Fruit fly (Drosophila melanogaster): ENCODE results near the gene Hibch.

Gene Hibch

dm6 chr3R:15347822-15348221, 9.2 kb upstream of the Hibch start, which contains the start of the genes CG42726 and CG42727 (continued):
- TF ChIP-seq CG16815 (GFP tag; optimal IDR thresholded peaks at IDR 0.05) (no peak), dmrt99B (tag; optimal IDR thresholded peaks at IDR 0.05) (no peak), CG43689 (GFP tag; IDR thresholded peaks at IDR 0.05) (no peak), CkIIα-i1 (GFP tag; IDR thresholded peaks at IDR 0.05) (no peak), kah (GFP tag; optimal IDR thresholded peaks at IDR 0.05) (no peak), hbn (GFP tag; IDR thresholded peaks at IDR 0.05; ENCODE audit: partially characterized antibody) (no peak), CG7928 (GFP tag; optimal IDR thresholded peaks at IDR 0.05) (no peak), Neu2 (GFP tag; optimal IDR thresholded peaks at IDR 0.05; ENCODE audit: borderline replicate concordance) (no peak), so (GFP tag; IDR thresholded peaks at IDR 0.05) (no peak), CG13424 (tag; optimal IDR thresholded peaks at IDR 0.05) (peak; percentile 42), CG3995 (GFP tag; optimal IDR thresholded peaks at IDR 0.05) (no peak), NK7.1 (GFP tag; optimal IDR thresholded peaks at IDR 0.05) (no peak), CG32532 (GFP tag; IDR thresholded peaks at IDR 0.05) (peak; percentile 16; the same call in 1 of the 2 replicates), luna (GFP tag; optimal IDR thresholded peaks at IDR 0.05) (no peak), CG31365 (tag; optimal IDR thresholded peaks at IDR 0.05) (no peak), run (tag; optimal IDR thresholded peaks at IDR 0.05) (no peak), CG11085 (GFP tag; IDR thresholded peaks at IDR 0.05) (no peak), Adf1 (GFP tag; IDR thresholded peaks at IDR 0.05) (no peak), CG15073 (GFP tag; optimal IDR thresholded peaks at IDR 0.05) (no peak), CG4617 (GFP tag; optimal IDR thresholded peaks at IDR 0.05; ENCODE audit: borderline replicate concordance) (peak; percentile 61), stwl (tag; optimal IDR thresholded peaks at IDR 0.05) (peak; percentile 23), pan (optimal IDR thresholded peaks at IDR 0.05) (no peak), pan (GFP tag; optimal IDR thresholded peaks at IDR 0.05 in 1 of 2, IDR thresholded peaks at IDR 0.05 in 1 of 2) (peak in 1 of 2 experiments; percentile 48), wek (GFP tag; optimal IDR thresholded peaks at IDR 0.05) (no peak), trem (tag; optimal IDR thresholded peaks at IDR 0.05) (peak; percentile 24), Hr78 (GFP tag; optimal IDR thresholded peaks at IDR 0.05) (no peak), CG3065 (GFP tag; optimal IDR thresholded peaks at IDR 0.05) (no peak), sc (optimal IDR thresholded peaks at IDR 0.05) (no peak), sc (GFP tag; optimal IDR thresholded peaks at IDR 0.05) (no peak), Dek (tag; optimal IDR thresholded peaks at IDR 0.05) (no peak), bbx (GFP tag; IDR thresholded peaks at IDR 0.05; ENCODE audit: partially characterized antibody) (no peak), CG13123 (GFP tag; optimal IDR thresholded peaks at IDR 0.05) (no peak), CG2120 (GFP tag; optimal IDR thresholded peaks at IDR 0.05) (peak; percentile 62), aop (GFP tag; IDR thresholded peaks at IDR 0.05) (no peak), D (optimal IDR thresholded peaks at IDR 0.05) (no peak), D (GFP tag; optimal IDR thresholded peaks at IDR 0.05) (no peak), chinmo (GFP tag; IDR thresholded peaks at IDR 0.05; ENCODE audit: partially characterized antibody) (no peak), CG6791 (GFP tag; IDR thresholded peaks at IDR 0.05; ENCODE audit: partially characterized antibody) (no peak), Ravus (GFP tag; IDR thresholded peaks at IDR 0.05) (no peak), org-1 (GFP tag; optimal IDR thresholded peaks at IDR 0.05) (no peak), Camta (GFP tag; optimal IDR thresholded peaks at IDR 0.05) (no peak), z (GFP tag; IDR thresholded peaks at IDR 0.05) (no peak), CG15514 (GFP tag; optimal IDR thresholded peaks at IDR 0.05) (no peak), Dfd (GFP tag; optimal IDR thresholded peaks at IDR 0.05) (no peak), zen (tag; optimal IDR thresholded peaks at IDR 0.05) (no peak), ase (GFP tag; IDR thresholded peaks at IDR 0.05) (no peak), Ets65A (GFP tag) (no peak), CG8924 (tag; optimal IDR thresholded peaks at IDR 0.05) (no peak), CG11723 (GFP tag; optimal IDR thresholded peaks at IDR 0.05) (no peak), CG18764 (GFP tag; optimal IDR thresholded peaks at IDR 0.05) (no peak), CG18011 (GFP tag; optimal IDR thresholded peaks at IDR 0.05) (no peak), CG11093 (GFP tag; IDR thresholded peaks at IDR 0.05) (no peak)
